Fruit fly (Drosophila melanogaster) whole organism, adult: ENCODE measurements around the gene gw.

Experiments
- CG14711 ChIP-seq: fragments of 200-800 bp; sonication (Bioruptor generic); optimal IDR thresholded peaks from 2 replicates; lab custom pipeline; 2018; ENCODE audit warnings: missing biosample characterization, mild to moderate bottlenecking, missing genetic modification characterization, moderate library complexity
- CG33017 ChIP-seq: fragments of 200-800 bp; sonication (Bioruptor generic); optimal IDR thresholded peaks from 2 replicates; lab custom pipeline; 2018; ENCODE audit warnings: missing biosample characterization, mild to moderate bottlenecking, missing genetic modification characterization, moderate library complexity
- CG5204 ChIP-seq: fragments of 200-800 bp; sonication (Bioruptor generic); optimal IDR thresholded peaks from 2 replicates; lab custom pipeline; 2016; ENCODE audit warnings: missing biosample characterization, missing genetic modification characterization
- CG7045 ChIP-seq: fragments of 200-800 bp; sonication (Bioruptor generic); optimal IDR thresholded peaks from 2 replicates; lab custom pipeline; 2017; ENCODE audit warnings: missing biosample characterization, mild to moderate bottlenecking, missing genetic modification characterization
- CG7101 ChIP-seq: fragments of 200-800 bp; sonication (Bioruptor generic); optimal IDR thresholded peaks from 2 replicates; lab custom pipeline; 2018; ENCODE audit warnings: missing biosample characterization, mild to moderate bottlenecking, missing genetic modification characterization, moderate library complexity
- Clk ChIP-seq: fragments of 200-800 bp; sonication (Bioruptor generic); optimal IDR thresholded peaks from 2 replicates; lab custom pipeline; 2017; ENCODE audit warnings: missing biosample characterization, missing genetic modification characterization
- Crg-1 ChIP-seq: fragments of 200-800 bp; sonication (Bioruptor generic); optimal IDR thresholded peaks from 2 replicates; lab custom pipeline; 2016; ENCODE audit warnings: missing biosample characterization, missing genetic modification characterization
- bab1 ChIP-seq: fragments of 200-800 bp; sonication (Bioruptor generic); optimal IDR thresholded peaks from 3 replicates; lab custom pipeline; 2019; ENCODE audit warnings: missing biosample characterization, mild to moderate bottlenecking, missing genetic modification characterization, moderate library complexity
- cnc ChIP-seq, 2 experiments: fragments of >200 bp; optimal IDR thresholded peaks; 2 replicates each; lab custom pipeline; 2017
- kay ChIP-seq: fragments of 200-800 bp; sonication (Bioruptor generic); peaks from one replicate; lab custom pipeline; 2016; ENCODE audit warnings: missing biosample characterization, missing genetic modification characterization, borderline replicate concordance
- tj ChIP-seq: fragments of 200-800 bp; sonication (Bioruptor generic); optimal IDR thresholded peaks from 3 replicates; lab custom pipeline; 2017; ENCODE audit warnings: missing biosample characterization, mild to moderate bottlenecking, missing genetic modification characterization, moderate library complexity
- toe ChIP-seq: fragments of 200-800 bp; sonication (Bioruptor generic); optimal IDR thresholded peaks from 2 replicates; lab custom pipeline; 2016; ENCODE audit warnings: missing biosample characterization, missing genetic modification characterization

DNA sequence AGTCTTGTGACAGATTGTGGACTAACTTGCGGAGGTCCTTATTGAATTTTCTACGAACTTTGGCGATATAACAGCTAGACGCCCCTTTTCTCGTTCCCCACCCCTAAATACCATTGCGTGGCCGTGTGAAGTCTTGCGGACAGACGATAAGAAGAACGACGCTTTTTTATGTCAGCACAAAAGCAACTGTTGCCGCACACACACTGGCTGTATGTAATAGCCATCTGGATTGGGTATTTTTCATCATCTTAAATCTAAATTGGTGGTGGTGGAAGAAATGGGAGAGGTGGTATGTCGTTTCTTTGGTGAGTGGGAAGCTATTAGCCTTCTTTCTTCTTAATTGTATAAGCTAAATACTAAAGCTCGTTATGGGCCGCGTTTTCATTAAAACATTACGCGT is 41.5 kb upstream of the gw start:
- TF ChIP-seq toe (GFP tag; lab: Kevin White, UChicago) (no peak), Clk (GFP tag; lab: Kevin White, UChicago) (no peak), CG33017 (tag; lab: Kevin White, UChicago) (no peak), CG14711 (tag; lab: Kevin White, UChicago) (no peak), CG7045 (GFP tag; lab: Kevin White, UChicago) (no peak), CG7101 (tag; lab: Kevin White, UChicago) (no peak), bab1 (GFP tag; lab: Kevin White, UChicago) (no peak), CG5204 (GFP tag; lab: Kevin White, UChicago) (no peak), kay (GFP tag; lab: Kevin White, UChicago) (no peak), tj (GFP tag; lab: Kevin White, UChicago) (no peak), cnc (optimal IDR thresholded peaks at IDR 0.05; lab: Kevin White, UChicago) (no peak), Crg-1 (GFP tag; lab: Kevin White, UChicago) (no peak)
